Fruit fly (Drosophila melanogaster): Measurements from ENCODE around the gene CG32104.

DNA sequence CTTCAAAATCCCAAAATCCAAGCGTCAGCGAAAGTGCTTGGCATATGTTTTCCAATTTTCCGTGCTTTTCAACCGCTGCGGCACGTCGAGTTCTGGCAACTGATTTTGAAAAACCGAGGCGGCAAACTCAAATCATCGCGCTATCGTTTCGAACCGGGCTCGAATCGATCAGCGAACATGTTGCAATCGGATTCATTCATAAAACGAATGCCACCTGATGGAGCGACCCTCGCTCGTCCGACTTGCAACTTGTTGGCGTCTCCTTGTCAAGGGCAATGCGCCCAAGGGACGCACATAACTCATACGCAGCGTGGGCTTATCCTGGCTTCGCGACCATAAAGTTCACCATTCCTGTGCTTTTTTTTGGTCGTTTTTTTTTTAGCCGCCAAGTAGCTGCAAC, 47.7 kb downstream of the CG32104 start, which contains the start of gene CrzR:
- TF ChIP-seq CG4318 (GFP tag; optimal IDR thresholded peaks at IDR 0.05) (no peak), fd85E (GFP tag; optimal IDR thresholded peaks at IDR 0.05) (no peak)

Measured in whole organism, prepupa.